In the genomic region with DNA sequence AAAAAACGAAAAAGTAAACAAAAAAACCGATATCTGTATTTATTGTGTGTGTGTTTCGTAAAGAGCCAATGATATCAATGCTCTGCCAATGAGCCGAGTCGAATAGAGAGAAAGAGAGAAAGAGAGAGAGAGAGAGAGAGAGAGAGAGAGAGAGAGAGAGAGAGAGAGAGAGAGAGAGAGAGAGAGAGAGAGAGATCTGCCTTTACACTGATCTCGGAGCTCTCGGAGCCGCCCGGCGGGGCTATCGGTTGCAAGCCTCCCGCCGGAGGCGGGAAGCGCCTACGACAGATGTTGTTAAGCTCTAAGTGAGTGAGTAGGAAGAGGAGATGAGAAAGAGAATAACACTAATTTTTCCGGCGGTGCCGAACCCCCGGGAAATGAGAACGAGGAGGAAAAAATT, we compare ENCODE assay signal across 3 worm cellular contexts.
TF ChIP-seq lines count a peak whose summit lies in the region.

No protein-coding gene starts in this region.

TF ChIP-seq in whole organism, L1 larva, 84 proteins besides CTCF, POLR2A, EP300 and RAD21 (continued from another document):
- TF ChIP-seq egl-13 (tag; optimal IDR thresholded peaks at IDR 0.05; lab: Kevin White, UChicago) (no peak), aly-2 (tag; optimal IDR thresholded peaks at IDR 0.05; lab: Kevin White, UChicago) (no peak), nhr-19 (GFP tag; conservative IDR thresholded peaks at IDR 0.05; lab: Robert Waterston, UW) (peak; percentile 74), lin-35 (GFP tag; optimal IDR thresholded peaks at IDR 0.05; lab: Kevin White, UChicago) (peak in 1 of 2 experiments; percentile 7), zip-4 (GFP tag; optimal IDR thresholded peaks at IDR 0.05; lab: Kevin White, UChicago) (no peak), ceh-88 (GFP tag; IDR thresholded peaks at IDR 0.05; lab: Robert Waterston, UW) (no peak), unc-62 (GFP tag; optimal IDR thresholded peaks at IDR 0.05; lab: Kevin White, UChicago) (no peak), swsn-7 (tag; optimal IDR thresholded peaks at IDR 0.05; lab: Kevin White, UChicago) (no peak)

TF ChIP-seq in whole organism, L2 larva, 48 proteins besides CTCF, POLR2A, EP300 and RAD21 (continued from another document):
- no peak for TF ChIP-seq nhr-6 (tag; optimal IDR thresholded peaks at IDR 0.05; lab: Kevin White, UChicago)
- TF ChIP-seq R02D3.7 (tag; optimal IDR thresholded peaks at IDR 0.05; lab: Kevin White, UChicago), result no peak
- TF ChIP-seq fos-1 (tag; optimal IDR thresholded peaks at IDR 0.05; lab: Kevin White, UChicago), result no peak
- no peak for TF ChIP-seq unc-55 (GFP tag; optimal IDR thresholded peaks at IDR 0.05; lab: Kevin White, UChicago)
- no peak for TF ChIP-seq alr-1 (tag; optimal IDR thresholded peaks at IDR 0.05; lab: Kevin White, UChicago)
- TF ChIP-seq crh-2 (tag; optimal IDR thresholded peaks at IDR 0.05; lab: Kevin White, UChicago), result no peak

TF ChIP-seq in whole organism, L4 larva, 104 proteins besides CTCF, POLR2A, EP300 and RAD21 (continued from another document):
- no peak for TF ChIP-seq ZK546.5 (tag; optimal IDR thresholded peaks at IDR 0.05; lab: Kevin White, UChicago)
- TF ChIP-seq mes-2 (tag; optimal IDR thresholded peaks at IDR 0.05; lab: Kevin White, UChicago; ENCODE audit: poor library complexity, severe bottlenecking), result no peak
- TF ChIP-seq pha-4 (GFP tag; IDR thresholded peaks at IDR 0.05; lab: Robert Waterston, UW), result no peak; the same call in 1 of the 2 replicates
- no peak for TF ChIP-seq pha-4 (tag; optimal IDR thresholded peaks at IDR 0.05; lab: Kevin White, UChicago)
- TF ChIP-seq lin-15B (tag; optimal IDR thresholded peaks at IDR 0.05; lab: Kevin White, UChicago), result no peak
TF ChIP-seq in whole organism, L4 larva: peak in this region for 4.
